Fruit fly (Drosophila melanogaster) whole organism, embryonic: ENCODE data around the gene CG31638.

Source experiments
- CG17612 ChIP-seq: fragments of 200-800 bp; sonication (Bioruptor generic); IDR thresholded peaks from 2 replicates; pipeline ENCODE4 v1.3.6; 2022; ENCODE audit warnings: missing biosample characterization, missing genetic modification characterization
- CG33213 ChIP-seq: fragments of 200-800 bp; sonication (Bioruptor generic); optimal IDR thresholded peaks from 3 replicates; lab custom pipeline; 2016; ENCODE audit warnings: missing biosample characterization, missing genetic modification characterization
- CG3847 ChIP-seq: fragments of 200-800 bp; sonication (Bioruptor generic); IDR thresholded peaks from 2 replicates; pipeline ENCODE4 v1.3.6; 2022; ENCODE audit warnings: missing biosample characterization, missing genetic modification characterization
- CG7372 ChIP-seq: fragments of 200-800 bp; sonication (Bioruptor generic); IDR thresholded peaks from 2 replicates; pipeline ENCODE4 v1.3.6; 2022; ENCODE audit warnings: missing biosample characterization, missing genetic modification characterization
- CG9215 ChIP-seq: fragments of 200-800 bp; sonication (Bioruptor generic); IDR thresholded peaks from 2 replicates; pipeline ENCODE4 v1.3.6; 2022; ENCODE audit warnings: missing biosample characterization, missing genetic modification characterization
- Myb ChIP-seq: fragments of 200-800 bp; sonication (Bioruptor generic); optimal IDR thresholded peaks from 2 replicates; lab custom pipeline; 2016; ENCODE audit warnings: missing biosample characterization, missing genetic modification characterization
- Pdp1 ChIP-seq, 2 experiments: fragments of 200-800 bp; sonication (Bioruptor generic); optimal IDR thresholded peaks; 3 replicates each; lab custom pipeline; 2016; ENCODE audit warnings: missing biosample characterization in 2 of 2, missing genetic modification characterization in 2 of 2, mild to moderate bottlenecking in 1 of 2, moderate library complexity in 1 of 2
- ftz-f1 ChIP-seq: fragments of 200-800 bp; sonication (Bioruptor generic); optimal IDR thresholded peaks from 2 replicates; lab custom pipeline; 2016; ENCODE audit warnings: missing biosample characterization, missing genetic modification characterization
- pan ChIP-seq, 4 experiments: fragments of >200 bp in 3 of 4; fragments of 200-800 bp in 1 of 4; sonication (Bioruptor generic) in 1 of 4; optimal IDR thresholded peaks in 3 of 4; IDR thresholded peaks in 1 of 4; 2 replicates each; pipeline versions ENCODE4 v1.3.6 to Lab custom; 2017 to 2022; ENCODE audit warnings: missing biosample characterization in 2 of 4, missing genetic modification characterization in 2 of 4, mixed read lengths in 1 of 4
- zf30C ChIP-seq: fragments of 200-800 bp; sonication (Bioruptor generic); optimal IDR thresholded peaks from 3 replicates; lab custom pipeline; 2018; ENCODE audit warnings: missing biosample characterization, mild to moderate bottlenecking, missing genetic modification characterization

dm6 chr2L:6539623-6540381 is 48.9 kb downstream of the CG31638 start:
- TF ChIP-seq CG7372 (no peak), CG33213 (no peak), zf30C (GFP tag; lab: Kevin White, UChicago) (no peak), CG17612 (no peak), ftz-f1 (no peak), Pdp1 (GFP tag; optimal IDR thresholded peaks at IDR 0.05; lab: Kevin White, UChicago) (no peak), CG3847 (GFP tag; lab: Robert Waterston, UW) (no peak), pan (optimal IDR thresholded peaks at IDR 0.05; lab: Kevin White, UChicago) (peak in 1 of 2 experiments; percentile 18), pan (GFP tag; optimal IDR thresholded peaks at IDR 0.05 in 1 of 2, IDR thresholded peaks at IDR 0.05 in 1 of 2) (peak in 1 of 2 experiments; percentile 24), Myb (GFP tag; lab: Kevin White, UChicago) (no peak), CG9215 (GFP tag; lab: Robert Waterston, UW) (no peak)
